Comparison of ENCODE assay signal across 3 fruit fly cellular contexts in the genomic region with DNA sequence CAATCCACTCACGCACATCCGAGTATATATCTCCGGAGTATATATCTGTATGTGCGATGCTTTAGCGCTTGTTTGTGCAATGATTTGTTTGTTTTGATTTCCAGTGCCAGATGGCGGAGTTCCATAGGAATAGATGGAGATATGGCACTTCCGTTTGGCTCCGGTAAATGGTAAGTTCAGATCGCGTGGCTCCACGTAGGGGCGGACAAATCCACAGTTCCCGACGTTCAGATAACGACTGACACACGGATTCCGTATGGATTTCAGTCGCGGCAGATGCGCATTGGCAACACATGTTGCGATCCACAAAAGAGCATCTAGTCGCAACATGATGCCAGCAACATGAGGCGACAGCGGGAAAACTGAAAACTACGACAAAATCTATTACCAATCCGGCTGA.
A peak's percentile ranks its signal among the peaks of the same experiment; 100 is the strongest.
TF ChIP-seq lines count a peak whose summit lies in the region.

A gene (minus strand): TSS at position 240 of the 400 bp plus-strand sequence.

- no peak for TF ChIP-seq CTCF in whole organism, embryonic (GFP tag; optimal IDR thresholded peaks at IDR 0.05; lab: Kevin White, UChicago)

TF ChIP-seq in whole organism, embryonic, 481 proteins besides CTCF, POLR2A, EP300 and RAD21 (continues in another document):
- TF ChIP-seq lab (GFP tag; optimal IDR thresholded peaks at IDR 0.05; lab: Kevin White, UChicago), result peak; percentile 39
- TF ChIP-seq CG11696 (GFP tag; IDR thresholded peaks at IDR 0.05; lab: Robert Waterston, UW), result 0 out of 2 replicates have a peak, but pooled peaks have one; percentile 32
- TF ChIP-seq CG16779 (GFP tag; IDR thresholded peaks at IDR 0.05; lab: Robert Waterston, UW), result no peak
- 0 out of 2 replicates have a peak, but pooled peaks have one; percentile 8 for TF ChIP-seq Xrp1 (GFP tag; IDR thresholded peaks at IDR 0.05; lab: Robert Waterston, UW)
- TF ChIP-seq nom (GFP tag; optimal IDR thresholded peaks at IDR 0.05; lab: Kevin White, UChicago), result peak; percentile 26
- TF ChIP-seq sima (GFP tag; optimal IDR thresholded peaks at IDR 0.05; lab: Kevin White, UChicago), result no peak
- peak; percentile 7 for TF ChIP-seq sd (tag; optimal IDR thresholded peaks at IDR 0.05; lab: Kevin White, UChicago)
- TF ChIP-seq grn (GFP tag; optimal IDR thresholded peaks at IDR 0.05; lab: Kevin White, UChicago), result peak; percentile 14
- TF ChIP-seq knrl (GFP tag; IDR thresholded peaks at IDR 0.05; lab: Robert Waterston, UW; ENCODE audit: partially characterized antibody), result 0 out of 3 replicates have a peak, but pooled peaks have one; percentile 34
- TF ChIP-seq bbx (GFP tag; IDR thresholded peaks at IDR 0.05; lab: Robert Waterston, UW; ENCODE audit: partially characterized antibody), result peak; percentile 65; the same call in 1 of the 2 replicates
- peak; percentile 24; the same call in 1 of the 2 replicates for TF ChIP-seq CG1024 (GFP tag; IDR thresholded peaks at IDR 0.05; lab: Robert Waterston, UW)
- no peak for TF ChIP-seq pum (GFP tag; optimal IDR thresholded peaks at IDR 0.05; lab: Kevin White, UChicago)
- 0 out of 3 replicates have a peak, but pooled peaks have one; percentile 31 for TF ChIP-seq CG7963 (GFP tag; IDR thresholded peaks at IDR 0.05; lab: Robert Waterston, UW; ENCODE audit: partially characterized antibody)
- TF ChIP-seq CG8290 (GFP tag; optimal IDR thresholded peaks at IDR 0.05; lab: Kevin White, UChicago), result no peak
- peak in 1 of 2 experiments; percentile 44 for TF ChIP-seq CG8290 (tag; optimal IDR thresholded peaks at IDR 0.05; lab: Kevin White, UChicago)
- peak; percentile 1 for TF ChIP-seq org-1 (GFP tag; optimal IDR thresholded peaks at IDR 0.05; lab: Kevin White, UChicago)
- no peak for TF ChIP-seq ham (GFP tag; IDR thresholded peaks at IDR 0.05; lab: Robert Waterston, UW)
- TF ChIP-seq Jarid2 (GFP tag; optimal IDR thresholded peaks at IDR 0.05; lab: Kevin White, UChicago), result peak; percentile 94
- peak; percentile 52 for TF ChIP-seq sens (GFP tag; lab: Kevin White, UChicago)
- TF ChIP-seq ash1 (GFP tag; optimal IDR thresholded peaks at IDR 0.05; lab: Kevin White, UChicago), result no peak
- peak; percentile 14 for TF ChIP-seq stwl (tag; optimal IDR thresholded peaks at IDR 0.05; lab: Kevin White, UChicago)
- no peak; the same call in 1 of the 2 replicates for TF ChIP-seq ranshi (GFP tag; IDR thresholded peaks at IDR 0.05; lab: Robert Waterston, UW)
- no peak for TF ChIP-seq hkb (optimal IDR thresholded peaks at IDR 0.05; lab: Kevin White, UChicago)
- TF ChIP-seq hkb (GFP tag; IDR thresholded peaks at IDR 0.05; lab: Robert Waterston, UW), result peak; percentile 32; the same call in 1 of the 2 replicates
- peak; percentile 14; the same call in 1 of the 2 replicates for TF ChIP-seq sob (GFP tag; IDR thresholded peaks at IDR 0.05; lab: Robert Waterston, UW)
- TF ChIP-seq fd64A (GFP tag; optimal IDR thresholded peaks at IDR 0.05; lab: Kevin White, UChicago), result no peak

TF ChIP-seq in whole organism, prepupa, 60 proteins besides CTCF, POLR2A, EP300 and RAD21:
- TF ChIP-seq Eip78C (GFP tag; lab: Kevin White, UChicago) (peak; percentile 16), Ets21C (GFP tag; optimal IDR thresholded peaks at IDR 0.05; lab: Kevin White, UChicago) (no peak), dsx (GFP tag; optimal IDR thresholded peaks at IDR 0.05; lab: Kevin White, UChicago; ENCODE audit: poor library complexity, severe bottlenecking) (peak; percentile 45), net (GFP tag; optimal IDR thresholded peaks at IDR 0.05; lab: Kevin White, UChicago) (no peak), CG1621 (tag; optimal IDR thresholded peaks at IDR 0.05; lab: Kevin White, UChicago) (peak; percentile 71), ss (GFP tag; optimal IDR thresholded peaks at IDR 0.05; lab: Kevin White, UChicago) (peak in 1 of 2 experiments; percentile 28), CG6163 (GFP tag; IDR thresholded peaks at IDR 0.05; lab: Robert Waterston, UW) (peak; percentile 39; the same call in 2 of the 3 replicates), CG6808 (GFP tag; optimal IDR thresholded peaks at IDR 0.05; lab: Kevin White, UChicago) (no peak), Sox14 (GFP tag; optimal IDR thresholded peaks at IDR 0.05; lab: Kevin White, UChicago) (no peak), fd59A (GFP tag; optimal IDR thresholded peaks at IDR 0.05; lab: Kevin White, UChicago) (no peak), svp (GFP tag; lab: Kevin White, UChicago) (peak; percentile 60), fkh (GFP tag; optimal IDR thresholded peaks at IDR 0.05; lab: Kevin White, UChicago) (peak; percentile 11)

TF ChIP-seq in whole organism, pupa, 21 proteins besides CTCF, POLR2A, EP300 and RAD21:
- no peak for TF ChIP-seq Ets98B (GFP tag; IDR thresholded peaks at IDR 0.05; lab: Robert Waterston, UW)
- TF ChIP-seq EcR (GFP tag; optimal IDR thresholded peaks at IDR 0.05; lab: Kevin White, UChicago), result no peak
- TF ChIP-seq Pif1A (GFP tag; optimal IDR thresholded peaks at IDR 0.05; lab: Kevin White, UChicago), result no peak
- no peak for TF ChIP-seq CG12605 (GFP tag; IDR thresholded peaks at IDR 0.05; lab: Robert Waterston, UW)
- peak; percentile 64 for TF ChIP-seq CG4496 (GFP tag; IDR thresholded peaks at IDR 0.05; lab: Robert Waterston, UW)
- no peak for TF ChIP-seq CG8301 (tag; optimal IDR thresholded peaks at IDR 0.05; lab: Kevin White, UChicago)
TF ChIP-seq in whole organism, pupa: peak in this region for 1.
